Worm (Caenorhabditis elegans) whole organism, L2 larva: ENCODE data around the gene ilys-3.

Experiments used
- C34F6.9 ChIP-seq: fragments of 150-350 bp; optimal IDR thresholded peaks from 2 replicates; lab custom pipeline; 2014; ENCODE audit warnings: missing biosample characterization, missing genetic modification characterization
- R02D3.7 ChIP-seq: fragments of 150-350 bp; optimal IDR thresholded peaks from 2 replicates; lab custom pipeline; 2014; ENCODE audit warnings: missing biosample characterization, missing genetic modification characterization
- Y55F3AM.14 ChIP-seq: fragments of 200-800 bp; sonication (Bioruptor generic); optimal IDR thresholded peaks from 2 replicates; lab custom pipeline; 2018; ENCODE audit warnings: mild to moderate bottlenecking, missing genetic modification characterization, missing compliant biosample characterization
- ZK546.5 ChIP-seq: sonication (generic microtip); optimal IDR thresholded peaks from 2 replicates; lab custom pipeline; 2017; ENCODE audit warnings: missing biosample characterization, missing genetic modification characterization
- alr-1 ChIP-seq: fragments of 150-350 bp; optimal IDR thresholded peaks from 2 replicates; lab custom pipeline; 2014; ENCODE audit warnings: missing biosample characterization, missing genetic modification characterization
- aly-2 ChIP-seq: fragments of 150-350 bp; optimal IDR thresholded peaks from 2 replicates; lab custom pipeline; 2014; ENCODE audit warnings: missing biosample characterization, missing genetic modification characterization
- blmp-1 ChIP-seq: sonication (generic microtip); optimal IDR thresholded peaks from 2 replicates; lab custom pipeline; 2017; ENCODE audit warnings: missing genetic modification characterization, mild to moderate bottlenecking, missing compliant biosample characterization, antibody characterized with exemption, moderate library complexity; ENCODE audit not compliant: insufficient read depth
- ceh-16 ChIP-seq: fragments of 150-350 bp; optimal IDR thresholded peaks from 2 replicates; lab custom pipeline; 2014; ENCODE audit warnings: missing biosample characterization, missing genetic modification characterization
- ceh-82 ChIP-seq: fragments of 150-350 bp; optimal IDR thresholded peaks from 2 replicates; lab custom pipeline; 2014; ENCODE audit warnings: missing biosample characterization, missing genetic modification characterization
- crh-2 ChIP-seq: sonication (generic microtip); optimal IDR thresholded peaks from 2 replicates; lab custom pipeline; 2017; ENCODE audit warnings: missing biosample characterization, missing genetic modification characterization
- dmd-4 ChIP-seq: sonication (generic microtip); optimal IDR thresholded peaks from 2 replicates; lab custom pipeline; 2017; ENCODE audit warnings: missing biosample characterization, missing genetic modification characterization
- egl-27 ChIP-seq: sonication (generic microtip); optimal IDR thresholded peaks from 3 replicates; lab custom pipeline; 2017; ENCODE audit warnings: missing biosample characterization, missing genetic modification reagents, missing genetic modification characterization
- elt-1 ChIP-seq: fragments of 150-350 bp; optimal IDR thresholded peaks from 2 replicates; lab custom pipeline; 2014; ENCODE audit warnings: missing biosample characterization, missing genetic modification characterization
- elt-3 ChIP-seq: sonication (generic microtip); optimal IDR thresholded peaks from 2 replicates; lab custom pipeline; 2017; ENCODE audit warnings: missing biosample characterization, missing genetic modification characterization
- fos-1 ChIP-seq: fragments of 150-350 bp; optimal IDR thresholded peaks from 2 replicates; lab custom pipeline; 2014; ENCODE audit warnings: missing biosample characterization, missing genetic modification characterization
- gmeb-1 ChIP-seq: fragments of 150-350 bp; optimal IDR thresholded peaks from 2 replicates; lab custom pipeline; 2014; ENCODE audit warnings: missing biosample characterization, missing genetic modification characterization
- lin-39 ChIP-seq: fragments of 150-350 bp; optimal IDR thresholded peaks from 2 replicates; lab custom pipeline; 2014; ENCODE audit warnings: missing biosample characterization, missing genetic modification reagents, missing genetic modification characterization
- lsy-2 ChIP-seq, 2 experiments: fragments of 150-350 bp in 1 of 2; sonication (generic microtip) in 1 of 2; optimal IDR thresholded peaks; 2 replicates each; lab custom pipeline; 2014 to 2017; ENCODE audit warnings: missing biosample characterization in 2 of 2, missing genetic modification characterization in 2 of 2
- mbf-1 ChIP-seq: sonication (generic microtip); optimal IDR thresholded peaks from 2 replicates; lab custom pipeline; 2017; ENCODE audit warnings: missing biosample characterization, missing genetic modification characterization
- mdl-1 ChIP-seq, 2 experiments: fragments of 150-350 bp in 1 of 2; sonication (generic microtip) in 1 of 2; optimal IDR thresholded peaks; 2 replicates each; lab custom pipeline; 2017; ENCODE audit warnings: missing biosample characterization in 2 of 2, missing genetic modification characterization in 2 of 2
- nhr-10 ChIP-seq: sonication (generic microtip); optimal IDR thresholded peaks from 2 replicates; lab custom pipeline; 2017; ENCODE audit warnings: missing biosample characterization, missing genetic modification characterization
- nhr-11 ChIP-seq: fragments of 150-350 bp; optimal IDR thresholded peaks from 2 replicates; lab custom pipeline; 2014; ENCODE audit warnings: missing biosample characterization, missing genetic modification characterization
- nhr-21 ChIP-seq: fragments of 150-350 bp; optimal IDR thresholded peaks from 2 replicates; lab custom pipeline; 2014; ENCODE audit warnings: missing biosample characterization, missing genetic modification characterization
- nhr-23 ChIP-seq: fragments of 150-350 bp; optimal IDR thresholded peaks from 2 replicates; lab custom pipeline; 2014; ENCODE audit warnings: missing biosample characterization, missing genetic modification reagents, missing genetic modification characterization
- nhr-237 ChIP-seq: fragments of 150-350 bp; optimal IDR thresholded peaks from 2 replicates; lab custom pipeline; 2014; ENCODE audit warnings: missing biosample characterization, missing genetic modification characterization
- nhr-6 ChIP-seq: fragments of 150-350 bp; optimal IDR thresholded peaks from 2 replicates; lab custom pipeline; 2014; ENCODE audit warnings: missing biosample characterization, missing genetic modification characterization
- peb-1 ChIP-seq: fragments of 150-350 bp; optimal IDR thresholded peaks from 2 replicates; lab custom pipeline; 2014; ENCODE audit warnings: missing biosample characterization, missing genetic modification characterization
- skn-1 ChIP-seq: sonication (generic microtip); optimal IDR thresholded peaks from 2 replicates; lab custom pipeline; 2017; ENCODE audit warnings: missing biosample characterization, missing genetic modification characterization
- sma-3 ChIP-seq: sonication (generic microtip); optimal IDR thresholded peaks from 2 replicates; lab custom pipeline; 2016; ENCODE audit warnings: missing genetic modification reagents, missing genetic modification characterization, missing compliant biosample characterization
- sma-9 ChIP-seq, 2 experiments: fragments of 150-350 bp in 1 of 2; sonication (generic microtip) in 1 of 2; optimal IDR thresholded peaks; 2 replicates each; lab custom pipeline; 2014 to 2016; ENCODE audit warnings: missing genetic modification characterization in 2 of 2, mild to moderate bottlenecking in 1 of 2, missing biosample characterization in 1 of 2, missing compliant biosample characterization in 1 of 2, missing genetic modification reagents in 1 of 2, moderate library complexity in 1 of 2
- snpc-4 ChIP-seq: fragments of 150-350 bp; optimal IDR thresholded peaks from 2 replicates; lab custom pipeline; 2014; ENCODE audit warnings: missing biosample characterization, missing genetic modification characterization
- unc-55 ChIP-seq: fragments of 150-350 bp; sonication (generic microtip); optimal IDR thresholded peaks from 3 replicates; lab custom pipeline; 2014; ENCODE audit warnings: missing biosample characterization, missing genetic modification reagents, missing genetic modification characterization
- unc-62 ChIP-seq: fragments of 150-350 bp; optimal IDR thresholded peaks from 2 replicates; lab custom pipeline; 2014; ENCODE audit warnings: missing biosample characterization, missing genetic modification reagents, missing genetic modification characterization
- zag-1 ChIP-seq: fragments of 150-350 bp; optimal IDR thresholded peaks from 2 replicates; lab custom pipeline; 2014; ENCODE audit warnings: missing biosample characterization, missing genetic modification characterization
- ztf-1 ChIP-seq: fragments of 200-800 bp; sonication (Bioruptor generic); conservative IDR thresholded peaks from 2 replicates; pipeline ENCODE4 v1.3.6; 2022; ENCODE audit warnings: missing genetic modification characterization, missing compliant biosample characterization
- ztf-11 ChIP-seq: sonication (generic microtip); optimal IDR thresholded peaks from 2 replicates; lab custom pipeline; 2017; ENCODE audit warnings: missing biosample characterization, missing genetic modification characterization
- ztf-4 ChIP-seq: fragments of 150-350 bp; optimal IDR thresholded peaks from 2 replicates; lab custom pipeline; 2014; ENCODE audit warnings: missing biosample characterization, missing genetic modification characterization

Gene ilys-3

DNA sequence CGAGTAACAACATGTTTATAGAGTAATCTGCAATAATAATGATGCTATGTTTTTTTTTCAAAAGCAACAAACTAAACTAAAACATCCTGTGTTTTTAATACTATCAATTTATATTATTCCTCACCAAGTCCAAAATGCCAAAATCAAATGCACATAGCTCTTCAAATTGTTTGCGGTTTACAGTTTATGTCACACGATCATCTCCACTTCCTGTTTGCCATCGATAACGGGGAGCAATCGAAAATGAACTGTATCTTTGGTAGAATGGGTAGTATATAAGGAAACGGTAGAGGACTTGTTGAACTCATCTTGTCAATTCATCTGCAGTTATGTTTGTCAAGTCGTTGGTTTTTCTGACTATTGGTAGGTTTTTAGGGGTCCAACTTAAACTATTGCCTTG is at the start of gene ilys-3:
ilys-3 (plus strand) TSS at position 301 of the 400 bp plus-strand sequence.
- TF ChIP-seq alr-1 (tag; lab: Kevin White, UChicago) (no peak), sma-3 (GFP tag; lab: Kevin White, UChicago) (no peak), C34F6.9 (tag; lab: Kevin White, UChicago) (no peak), ZK546.5 (tag; lab: Kevin White, UChicago) (no peak), peb-1 (tag; lab: Kevin White, UChicago) (no peak), egl-27 (tag; lab: Kevin White, UChicago) (no peak), mdl-1 (tag; optimal IDR thresholded peaks at IDR 0.05; lab: Kevin White, UChicago) (no peak), blmp-1 (tag; lab: Kevin White, UChicago) (no peak), nhr-21 (no peak), sma-9 (GFP tag; optimal IDR thresholded peaks at IDR 0.05; lab: Kevin White, UChicago) (no peak), sma-9 (tag; optimal IDR thresholded peaks at IDR 0.05; lab: Kevin White, UChicago) (no peak), crh-2 (tag; lab: Kevin White, UChicago) (no peak), mbf-1 (no peak), gmeb-1 (tag; lab: Kevin White, UChicago) (no peak), ztf-1 (GFP tag; lab: Robert Waterston, UW) (no peak), ceh-16 (tag; lab: Kevin White, UChicago) (no peak)

DNA sequence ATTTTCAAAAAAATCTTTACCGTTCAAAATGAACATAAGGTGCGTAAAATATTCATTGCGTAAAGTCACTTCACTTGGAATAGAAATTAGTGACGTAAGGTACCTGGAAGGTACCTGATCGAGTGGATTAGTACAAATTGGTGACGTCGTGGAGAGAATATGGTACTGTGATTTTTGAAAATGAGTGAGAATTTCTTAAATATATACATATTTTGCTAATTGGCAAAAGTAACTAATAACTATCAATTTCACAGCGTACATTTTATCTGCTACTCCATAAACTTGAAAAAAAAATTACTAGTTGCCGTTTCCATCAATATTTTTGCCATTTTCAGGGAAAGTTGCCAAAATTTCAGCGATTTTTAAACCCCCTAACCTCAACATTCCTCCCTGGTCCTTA is 47.5 kb upstream of the ilys-3 start:
- TF ChIP-seq elt-1 (tag; lab: Kevin White, UChicago) (no peak), Y55F3AM.14 (GFP tag; lab: Kevin White, UChicago) (no peak), ztf-11 (tag; lab: Kevin White, UChicago) (no peak), mbf-1 (no peak), R02D3.7 (tag; lab: Kevin White, UChicago) (no peak), elt-3 (no peak), nhr-237 (tag; lab: Kevin White, UChicago) (no peak), sma-9 (GFP tag; optimal IDR thresholded peaks at IDR 0.05; lab: Kevin White, UChicago) (no peak), sma-9 (tag; optimal IDR thresholded peaks at IDR 0.05; lab: Kevin White, UChicago) (no peak), egl-27 (tag; lab: Kevin White, UChicago) (no peak), dmd-4 (tag; lab: Kevin White, UChicago) (no peak), nhr-6 (tag; lab: Kevin White, UChicago) (no peak), lin-39 (tag; lab: Kevin White, UChicago) (no peak), ceh-82 (tag; lab: Kevin White, UChicago) (no peak), ztf-4 (tag; lab: Kevin White, UChicago) (no peak), alr-1 (tag; lab: Kevin White, UChicago) (no peak), nhr-23 (tag; lab: Kevin White, UChicago) (no peak), unc-55 (no peak), skn-1 (no peak), ceh-16 (tag; lab: Kevin White, UChicago) (no peak), fos-1 (tag; lab: Kevin White, UChicago) (no peak)

DNA sequence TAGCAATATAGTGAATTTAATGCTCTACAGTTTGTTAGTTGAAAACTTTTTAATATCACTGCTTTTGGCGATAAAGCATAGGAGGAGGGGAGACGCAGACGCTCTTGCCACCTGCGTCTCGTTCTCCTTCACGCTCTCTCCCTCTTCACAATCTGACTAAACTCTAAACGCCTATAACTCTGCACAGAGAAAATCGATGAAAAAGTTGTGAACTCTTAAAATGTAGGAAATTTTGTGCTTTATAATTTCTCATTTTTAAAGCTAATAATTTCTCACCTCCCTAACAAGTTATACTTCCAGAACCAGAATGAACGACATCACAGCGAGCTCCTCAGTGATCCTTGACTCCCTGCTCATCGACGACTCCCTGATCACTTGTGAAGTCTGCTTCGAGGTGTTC is 31.6 kb upstream of the ilys-3 start, which contains the start of gene C45G7.4:
C45G7.4 (plus strand) TSS at position 301 of the 400 bp plus-strand sequence.
- TF ChIP-seq elt-3 (no peak), nhr-11 (tag; lab: Kevin White, UChicago) (no peak)

DNA sequence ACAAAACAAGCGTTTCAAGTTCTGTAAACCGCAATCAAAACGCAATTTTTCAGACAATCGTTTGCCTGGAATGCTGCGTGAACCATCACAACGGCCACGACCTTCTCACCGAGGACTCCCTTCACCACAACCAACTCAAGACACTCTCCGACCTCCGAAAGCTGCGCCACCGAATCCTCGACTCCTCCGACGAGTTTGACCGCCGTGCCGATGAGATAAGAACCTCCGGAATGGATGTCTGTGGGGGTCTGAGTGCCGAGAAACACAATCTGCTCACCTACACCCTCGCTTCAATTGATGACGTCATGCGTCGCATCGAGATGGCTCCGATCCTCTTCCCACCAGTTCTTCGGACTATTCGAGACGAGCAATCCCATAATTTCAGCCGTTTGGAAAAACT is 29.9 kb upstream of the ilys-3 start:
- TF ChIP-seq nhr-23 (tag; lab: Kevin White, UChicago) = no peak
- TF ChIP-seq nhr-21 = no peak
- no peak for TF ChIP-seq R02D3.7 (tag; lab: Kevin White, UChicago)
- no peak for TF ChIP-seq ceh-82 (tag; lab: Kevin White, UChicago)
- TF ChIP-seq ztf-1 (GFP tag; lab: Robert Waterston, UW) = no peak
- TF ChIP-seq unc-62 (GFP tag; lab: Kevin White, UChicago) = no peak
- no peak for TF ChIP-seq aly-2 (tag; lab: Kevin White, UChicago)
- TF ChIP-seq blmp-1 (tag; lab: Kevin White, UChicago) = no peak
- no peak for TF ChIP-seq lsy-2 (tag; optimal IDR thresholded peaks at IDR 0.05; lab: Kevin White, UChicago)
- no peak for TF ChIP-seq zag-1
- TF ChIP-seq ZK546.5 (tag; lab: Kevin White, UChicago) = no peak
- no peak for TF ChIP-seq snpc-4 (tag; lab: Kevin White, UChicago)
- TF ChIP-seq nhr-10 (tag; lab: Kevin White, UChicago) = no peak
- TF ChIP-seq nhr-237 (tag; lab: Kevin White, UChicago) = no peak
- no peak for TF ChIP-seq alr-1 (tag; lab: Kevin White, UChicago)
- TF ChIP-seq, all 48 proteins: peak for 0
